Worm (Caenorhabditis elegans): ENCODE measurements around the gene F15B10.3.

Gene F15B10.3

ce11 chrIV:6581658-6582057, 20.8 kb upstream of the F15B10.3 start:
- TF ChIP-seq aha-1 (tag) (peak; percentile 59), daf-19 (GFP tag; conservative IDR thresholded peaks at IDR 0.05) (no peak), daf-12 (tag; optimal IDR thresholded peaks at IDR 0.05) (no peak), unc-62 (GFP tag; optimal IDR thresholded peaks at IDR 0.05 in 1 of 2) (peak in 1 of 2 experiments; percentile 94), unc-62 (tag; optimal IDR thresholded peaks at IDR 0.05) (no peak), zip-2 (tag; optimal IDR thresholded peaks at IDR 0.05) (no peak)

- TF ChIP-seq dmd-6 (GFP tag; IDR thresholded peaks at IDR 0.05) (no peak), dmd-9 (GFP tag; IDR thresholded peaks at IDR 0.05) (no peak), snpc-1.2 (GFP tag; IDR thresholded peaks at IDR 0.05) (no peak), gei-8 (GFP tag; optimal IDR thresholded peaks at IDR 0.05) (no peak), spr-3 (GFP tag; optimal IDR thresholded peaks at IDR 0.05) (no peak), hif-1 (tag; optimal IDR thresholded peaks at IDR 0.05) (no peak), T20F7.1 (GFP tag; optimal IDR thresholded peaks at IDR 0.05) (no peak), sdz-12 (GFP tag; optimal IDR thresholded peaks at IDR 0.05) (no peak), nhr-76 (tag; optimal IDR thresholded peaks at IDR 0.05) (no peak), lin-1 (GFP tag; IDR thresholded peaks at IDR 0.05) (no peak), lsy-2 (tag; optimal IDR thresholded peaks at IDR 0.05) (no peak), daf-8 (GFP tag; IDR thresholded peaks at IDR 0.05) (no peak), php-3 (GFP tag; IDR thresholded peaks at IDR 0.05) (no peak), ama-1 (optimal IDR thresholded peaks at IDR 0.05) (no peak), madf-5 (GFP tag; IDR thresholded peaks at IDR 0.05) (no peak), nhr-237 (tag; optimal IDR thresholded peaks at IDR 0.05) (no peak), ctbp-1 (GFP tag; IDR thresholded peaks at IDR 0.05) (no peak), fos-1 (tag; optimal IDR thresholded peaks at IDR 0.05) (no peak), unc-130 (GFP tag; optimal IDR thresholded peaks at IDR 0.05) (no peak)
Measured at ce11 chrIV:6582604-6583003, 19.9 kb upstream of the F15B10.3 start, which contains the start of gene odr-8. odr-8 (minus strand) TSS chrIV:6582704.

- TF ChIP-seq hlh-30 (tag; optimal IDR thresholded peaks at IDR 0.05; ENCODE audit: insufficient read depth) (peak; percentile 70), lsy-2 (tag; optimal IDR thresholded peaks at IDR 0.05) (peak in 1 of 2 experiments; percentile 89), fos-1 (tag; optimal IDR thresholded peaks at IDR 0.05) (no peak), ZK337.2 (GFP tag; IDR thresholded peaks at IDR 0.05) (no peak), zfp-2 (tag; optimal IDR thresholded peaks at IDR 0.05) (no peak), nhr-25 (tag; optimal IDR thresholded peaks at IDR 0.05; ENCODE audit: borderline replicate concordance, insufficient read depth) (no peak), ceh-44 (GFP tag; IDR thresholded peaks at IDR 0.05) (no peak), lim-7 (GFP tag; IDR thresholded peaks at IDR 0.05) (no peak), aly-2 (tag; optimal IDR thresholded peaks at IDR 0.05) (no peak), unc-130 (GFP tag; optimal IDR thresholded peaks at IDR 0.05) (peak; percentile 46), ceh-28 (tag; optimal IDR thresholded peaks at IDR 0.05) (no peak), duxl-1 (tag; optimal IDR thresholded peaks at IDR 0.05; ENCODE audit: poor library complexity) (peak; percentile 26), dmd-6 (GFP tag; IDR thresholded peaks at IDR 0.05) (peak; percentile 34; the same call in 1 of the 2 replicates), snpc-1.2 (GFP tag; IDR thresholded peaks at IDR 0.05) (peak; percentile 66), madf-9 (GFP tag; conservative IDR thresholded peaks at IDR 0.05) (no peak), dve-1 (tag; optimal IDR thresholded peaks at IDR 0.05; ENCODE audit: insufficient read depth) (peak; percentile 83), tra-1 (GFP tag; IDR thresholded peaks at IDR 0.05) (0 out of 2 replicates have a peak, but pooled peaks have one; percentile 12), lin-29 (GFP tag; IDR thresholded peaks at IDR 0.05) (no peak), ceh-62 (tag; optimal IDR thresholded peaks at IDR 0.05) (no peak), aha-1 (tag) (peak; percentile 95), unc-39 (tag; optimal IDR thresholded peaks at IDR 0.05) (no peak), mdl-1 (tag; optimal IDR thresholded peaks at IDR 0.05) (no peak), rbr-2 (tag; optimal IDR thresholded peaks at IDR 0.05) (peak; percentile 60), lin-15B (tag; optimal IDR thresholded peaks at IDR 0.05) (no peak), daf-16 (GFP tag; optimal IDR thresholded peaks at IDR 0.05) (no peak), daf-16 (tag; optimal IDR thresholded peaks at IDR 0.05) (peak; percentile 23), ceh-82 (tag; optimal IDR thresholded peaks at IDR 0.05) (no peak), hif-1 (tag; optimal IDR thresholded peaks at IDR 0.05) (peak in 1 of 2 experiments; percentile 55), unc-62 (GFP tag; optimal IDR thresholded peaks at IDR 0.05 in 1 of 2) (peak in 1 of 2 experiments; percentile 89), unc-62 (tag; optimal IDR thresholded peaks at IDR 0.05) (no peak), ctbp-1 (GFP tag; IDR thresholded peaks at IDR 0.05) (0 out of 2 replicates have a peak, but pooled peaks have one; percentile 26), vab-7 (GFP tag; IDR thresholded peaks at IDR 0.05) (no peak), php-3 (GFP tag; IDR thresholded peaks at IDR 0.05) (no peak), daf-8 (GFP tag; IDR thresholded peaks at IDR 0.05) (no peak)
Measured at ce11 chrIV:6585397-6585921, 17.0 kb upstream of the F15B10.3 start, which contains the start of the genes F38A5.2 and dnj-11. F38A5.2 (minus strand) TSS chrIV:6585400. dnj-11 (plus strand) TSS chrIV:6585871.
